Worm (Caenorhabditis elegans) whole organism, L4 larva: Measurements from ENCODE around the gene swm-1.

Experiments
- dmd-6 ChIP-seq: fragments of 200-800 bp; sonication (Bioruptor generic); IDR thresholded peaks from 2 replicates; pipeline ENCODE4 v1.3.6; 2022; ENCODE audit warnings: missing genetic modification reagents, missing genetic modification characterization, missing compliant biosample characterization
- egl-43 ChIP-seq: fragments of 200-800 bp; sonication (Bioruptor generic); IDR thresholded peaks from 2 replicates; pipeline ENCODE4 v1.3.6; 2022; ENCODE audit warnings: missing genetic modification reagents, missing genetic modification characterization, missing compliant biosample characterization
- mxl-3 ChIP-seq: fragments of 200-800 bp; sonication (Bioruptor generic); optimal IDR thresholded peaks from 2 replicates; lab custom pipeline; 2018; ENCODE audit warnings: mild to moderate bottlenecking, missing genetic modification characterization, missing compliant biosample characterization
- nhr-77 ChIP-seq: fragments of 150-350 bp; optimal IDR thresholded peaks from 2 replicates; lab custom pipeline; 2014; ENCODE audit warnings: missing biosample characterization, missing genetic modification characterization
- rbr-2 ChIP-seq: sonication (generic microtip); optimal IDR thresholded peaks from 2 replicates; lab custom pipeline; 2016; ENCODE audit warnings: missing genotype, missing genetic modification characterization, missing compliant biosample characterization
- tag-97 ChIP-seq: fragments of 200-800 bp; sonication (Bioruptor generic); IDR thresholded peaks from 2 replicates; pipeline ENCODE4 v1.3.6; 2022; ENCODE audit warnings: missing genetic modification characterization, missing compliant biosample characterization
- unc-62 ChIP-seq, 3 experiments: fragments of 150-350 bp in 1 of 3; sonication (generic microtip); optimal IDR thresholded peaks in 2 of 3; peaks in 1 of 3; 1 replicate in 1 of 3; 2 replicates in 2 of 3; lab custom pipeline; 2014 to 2017; ENCODE audit warnings: missing biosample characterization in 3 of 3, missing genetic modification characterization in 3 of 3, missing genetic modification reagents in 3 of 3, missing genotype in 1 of 3
- zip-2 ChIP-seq: fragments of 150-350 bp; optimal IDR thresholded peaks from 2 replicates; lab custom pipeline; 2014; ENCODE audit warnings: missing biosample characterization, missing genetic modification characterization

- TF ChIP-seq tag-97, result no peak
- no peak for TF ChIP-seq egl-43 (GFP tag; lab: Robert Waterston, UW)
- peak in 1 of 2 experiments; percentile 83 for TF ChIP-seq unc-62 (GFP tag; optimal IDR thresholded peaks at IDR 0.05 in 1 of 2; lab: Kevin White, UChicago)
- TF ChIP-seq unc-62 (tag; optimal IDR thresholded peaks at IDR 0.05; lab: Kevin White, UChicago), result no peak
- TF ChIP-seq rbr-2 (tag; lab: Kevin White, UChicago), result no peak
- TF ChIP-seq nhr-77 (tag; lab: Kevin White, UChicago), result no peak
- peak; percentile 13; the same call in 1 of the 2 replicates for TF ChIP-seq dmd-6 (GFP tag; lab: Robert Waterston, UW)
- no peak for TF ChIP-seq mxl-3 (GFP tag; lab: Kevin White, UChicago)
- no peak for TF ChIP-seq zip-2 (tag; lab: Kevin White, UChicago)
Measured at ce11 chrV:9085845-9086244, 31.2 kb upstream of the swm-1 start.
